Worm (Caenorhabditis elegans): ENCODE data around the gene bre-1.

ce11 chrIV:9001184-9001583, 14.1 kb downstream of the bre-1 start:
- no peak for TF ChIP-seq nhr-76 (tag; optimal IDR thresholded peaks at IDR 0.05)
- TF ChIP-seq fos-1 (tag; optimal IDR thresholded peaks at IDR 0.05), result no peak
